Worm (Caenorhabditis elegans) whole organism, L4/young adult: ENCODE measurements around the gene B0228.7.

Experiments used
- W03F9.2 ChIP-seq: fragments of 150-350 bp; optimal IDR thresholded peaks from 2 replicates; lab custom pipeline; 2014; ENCODE audit warnings: missing biosample characterization, missing genetic modification characterization
- dao-5 ChIP-seq: sonication (generic microtip); optimal IDR thresholded peaks from 2 replicates; lab custom pipeline; 2016; ENCODE audit warnings: missing genotype, missing genetic modification characterization, moderate library complexity, missing compliant biosample characterization
- him-1 ChIP-seq: sonication (generic microtip); optimal IDR thresholded peaks from 2 replicates; lab custom pipeline; 2016; ENCODE audit warnings: missing genotype, missing genetic modification reagents, missing genetic modification characterization, missing compliant biosample characterization

B0228.7 gene

DNA sequence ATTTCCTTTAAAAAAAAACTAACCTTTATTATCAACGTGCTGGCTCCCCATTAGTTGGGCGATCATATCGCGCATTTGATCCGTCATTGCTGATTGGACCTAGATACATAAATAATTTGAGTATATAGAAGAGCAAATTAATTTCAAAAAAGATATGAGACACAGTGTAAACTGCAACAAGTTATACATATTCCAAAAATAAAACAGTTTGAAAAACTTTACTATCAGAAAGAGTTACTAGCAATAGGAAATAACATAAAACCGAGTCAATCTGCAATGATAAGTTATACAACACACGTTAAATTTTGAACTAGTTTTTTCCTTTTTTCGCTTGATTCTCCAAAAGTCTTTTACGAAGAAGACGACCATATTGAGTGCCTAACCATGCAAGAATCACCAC is 51.4 kb downstream of the B0228.7 start, which contains the start of gene luc-7L:
Gene luc-7L, minus strand, starts transcription at position 101 of the 400 bp plus-strand sequence.
- TF ChIP-seq him-1 (tag; lab: Kevin White, UChicago) (no peak), W03F9.2 (tag; lab: Kevin White, UChicago) (no peak), dao-5 (tag; lab: Kevin White, UChicago) (no peak)
